Worm (Caenorhabditis elegans): Measurements from ENCODE around the gene C23F12.3.

DNA sequence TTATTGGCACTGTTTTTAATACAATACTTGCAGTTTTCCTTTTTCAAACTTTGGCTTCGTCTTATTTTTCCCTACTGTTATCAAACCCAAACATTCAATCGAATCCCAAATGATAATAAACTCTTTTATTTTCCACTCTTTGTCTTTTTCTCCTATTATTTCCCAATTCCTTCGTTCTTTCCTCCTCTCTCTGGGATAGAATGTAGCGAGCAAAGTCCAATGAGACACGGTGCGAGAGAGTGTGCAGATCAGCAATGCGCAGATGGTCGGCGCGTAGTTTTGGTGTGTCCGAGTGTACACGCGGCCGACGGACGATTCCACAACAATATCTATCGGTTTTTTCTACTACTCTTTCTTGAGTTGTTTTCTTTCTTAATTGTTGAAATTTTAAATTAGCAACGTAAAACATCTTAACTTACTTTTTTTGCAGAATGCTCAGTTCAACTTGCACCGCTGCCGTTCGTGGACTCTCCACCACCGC lies 39.6 kb downstream of the C23F12.3 start, which contains the start of gene B0272.3:
- no peak for TF ChIP-seq unc-39 (tag; optimal IDR thresholded peaks at IDR 0.05)
- no peak for TF ChIP-seq zip-8 (tag; optimal IDR thresholded peaks at IDR 0.05)
- TF ChIP-seq pha-4 (tag; optimal IDR thresholded peaks at IDR 0.05): peak; percentile 38
- no peak for TF ChIP-seq elt-3 (tag; optimal IDR thresholded peaks at IDR 0.05)
- TF ChIP-seq mep-1 (tag; optimal IDR thresholded peaks at IDR 0.05): no peak
- no peak for TF ChIP-seq ztf-11 (tag; optimal IDR thresholded peaks at IDR 0.05)
- no peak for TF ChIP-seq nhr-237 (tag; optimal IDR thresholded peaks at IDR 0.05)
- TF ChIP-seq nhr-28 (tag; optimal IDR thresholded peaks at IDR 0.05): no peak
- TF ChIP-seq bed-3 (GFP tag; optimal IDR thresholded peaks at IDR 0.05): no peak
- TF ChIP-seq snpc-4 (tag; optimal IDR thresholded peaks at IDR 0.05): no peak
- no peak for TF ChIP-seq ces-1 (GFP tag; optimal IDR thresholded peaks at IDR 0.05)
- TF ChIP-seq lin-32 (GFP tag; optimal IDR thresholded peaks at IDR 0.05): no peak
- no peak for TF ChIP-seq sem-2 (GFP tag; optimal IDR thresholded peaks at IDR 0.05)

All from whole organism, mixed stage, embryonic.